Worm (Caenorhabditis elegans) whole organism, L3 larva: ENCODE results near the gene nhr-226.
"Not testable (repeated sequence)": the region's sequence is repeated elsewhere in the genome, so short reads cannot be mapped to it uniquely, and the experiment has no call there.

Source experiments
- R02D3.7 ChIP-seq: fragments of 150-350 bp; optimal IDR thresholded peaks from 2 replicates; lab custom pipeline; 2014; ENCODE audit warnings: missing biosample characterization, missing genetic modification characterization
- ZK546.5 ChIP-seq: sonication (generic microtip); optimal IDR thresholded peaks from 2 replicates; lab custom pipeline; 2017; ENCODE audit warnings: missing biosample characterization, missing genetic modification characterization
- aly-2 ChIP-seq: fragments of 150-350 bp; optimal IDR thresholded peaks from 2 replicates; lab custom pipeline; 2014; ENCODE audit warnings: missing biosample characterization, missing genetic modification characterization
- ceh-16 ChIP-seq: sonication (generic microtip); optimal IDR thresholded peaks from 2 replicates; lab custom pipeline; 2017; ENCODE audit warnings: missing biosample characterization, missing genetic modification characterization
- ceh-28 ChIP-seq: fragments of 150-350 bp; optimal IDR thresholded peaks from 2 replicates; lab custom pipeline; 2014; ENCODE audit warnings: missing biosample characterization, missing genetic modification reagents, missing genetic modification characterization
- daf-12 ChIP-seq: fragments of 150-350 bp; optimal IDR thresholded peaks from 2 replicates; lab custom pipeline; 2014; ENCODE audit warnings: missing biosample characterization, missing genetic modification reagents, missing genetic modification characterization
- egl-27 ChIP-seq: sonication (generic microtip); optimal IDR thresholded peaks from 4 replicates; lab custom pipeline; 2017; ENCODE audit warnings: missing biosample characterization, missing genetic modification reagents, missing genetic modification characterization
- elt-2 ChIP-seq: sonication (generic microtip); optimal IDR thresholded peaks from 2 replicates; lab custom pipeline; 2016; ENCODE audit warnings: missing genetic modification reagents, mild to moderate bottlenecking, missing genetic modification characterization, missing compliant biosample characterization
- elt-3 ChIP-seq, 3 experiments: fragments of 150-350 bp in 1 of 3; sonication (generic microtip) in 2 of 3; optimal IDR thresholded peaks; 2 replicates in 2 of 3; 4 replicates in 1 of 3; lab custom pipeline; 2014 to 2017; ENCODE audit warnings: missing biosample characterization in 3 of 3, missing genetic modification characterization in 3 of 3
- eor-1 ChIP-seq, 2 experiments: fragments of 150-350 bp; optimal IDR thresholded peaks; 2 replicates each; lab custom pipeline; 2014 to 2018; ENCODE audit warnings: missing biosample characterization in 2 of 2, missing genetic modification characterization in 2 of 2
- fkh-10 ChIP-seq: sonication (generic microtip); optimal IDR thresholded peaks from 2 replicates; lab custom pipeline; 2017; ENCODE audit warnings: missing biosample characterization, missing genetic modification reagents, missing genetic modification characterization
- jun-1 ChIP-seq: fragments of 150-350 bp; optimal IDR thresholded peaks from 2 replicates; lab custom pipeline; 2014; ENCODE audit warnings: missing biosample characterization, missing genetic modification reagents, missing genetic modification characterization
- lsy-12 ChIP-seq: sonication (generic microtip); optimal IDR thresholded peaks from 2 replicates; lab custom pipeline; 2016; ENCODE audit warnings: mild to moderate bottlenecking, missing genetic modification characterization, missing compliant biosample characterization
- mdl-1 ChIP-seq: fragments of 150-350 bp; optimal IDR thresholded peaks from 2 replicates; lab custom pipeline; 2014; ENCODE audit warnings: missing biosample characterization, missing genetic modification characterization
- mml-1 ChIP-seq: fragments of 150-350 bp; sonication (generic microtip); optimal IDR thresholded peaks from 3 replicates; lab custom pipeline; 2014; ENCODE audit warnings: missing biosample characterization, missing genetic modification characterization
- nfya-1 ChIP-seq: sonication (generic microtip); optimal IDR thresholded peaks from 2 replicates; lab custom pipeline; 2017; ENCODE audit warnings: missing genetic modification characterization, mild to moderate bottlenecking, missing compliant biosample characterization, antibody characterized with exemption, moderate library complexity; ENCODE audit not compliant: insufficient read depth
- nhr-12 ChIP-seq: fragments of 150-350 bp; optimal IDR thresholded peaks from 2 replicates; lab custom pipeline; 2014; ENCODE audit warnings: missing biosample characterization, missing genetic modification characterization
- nhr-23 ChIP-seq: fragments of 150-350 bp; optimal IDR thresholded peaks from 2 replicates; lab custom pipeline; 2014; ENCODE audit warnings: missing biosample characterization, missing genetic modification reagents, missing genetic modification characterization
- nhr-25 ChIP-seq: sonication (generic microtip); optimal IDR thresholded peaks from 2 replicates; lab custom pipeline; 2017; ENCODE audit warnings: missing biosample characterization, missing genetic modification characterization
- nhr-28 ChIP-seq: fragments of 150-350 bp; optimal IDR thresholded peaks from 2 replicates; lab custom pipeline; 2014; ENCODE audit warnings: missing biosample characterization, missing genetic modification characterization
- nhr-43 ChIP-seq: sonication (generic microtip); optimal IDR thresholded peaks from 2 replicates; lab custom pipeline; 2016; ENCODE audit warnings: mild to moderate bottlenecking, missing genetic modification characterization, missing compliant biosample characterization; ENCODE audit not compliant: poor library complexity, severe bottlenecking
- nhr-76 ChIP-seq: fragments of 150-350 bp; sonication (generic microtip); optimal IDR thresholded peaks from 5 replicates; lab custom pipeline; 2014; ENCODE audit warnings: missing biosample characterization, missing genetic modification characterization
- nhr-77 ChIP-seq: fragments of 150-350 bp; optimal IDR thresholded peaks from 2 replicates; lab custom pipeline; 2014; ENCODE audit warnings: missing biosample characterization, missing genetic modification characterization
- pha-4 ChIP-seq: fragments of 150-350 bp; optimal IDR thresholded peaks from 2 replicates; lab custom pipeline; 2014; ENCODE audit warnings: missing biosample characterization, missing genetic modification reagents, missing genetic modification characterization
- pqm-1 ChIP-seq: fragments of 150-350 bp; optimal IDR thresholded peaks from 2 replicates; lab custom pipeline; 2017; ENCODE audit warnings: missing biosample characterization, missing genetic modification characterization, inconsistent platforms
- skn-1 ChIP-seq: fragments of 150-350 bp; optimal IDR thresholded peaks from 2 replicates; lab custom pipeline; 2014; ENCODE audit warnings: missing biosample characterization, missing genetic modification characterization
- zag-1 ChIP-seq: fragments of 150-350 bp; optimal IDR thresholded peaks from 2 replicates; lab custom pipeline; 2014; ENCODE audit warnings: missing biosample characterization, missing genetic modification characterization

The nhr-226 gene

DNA sequence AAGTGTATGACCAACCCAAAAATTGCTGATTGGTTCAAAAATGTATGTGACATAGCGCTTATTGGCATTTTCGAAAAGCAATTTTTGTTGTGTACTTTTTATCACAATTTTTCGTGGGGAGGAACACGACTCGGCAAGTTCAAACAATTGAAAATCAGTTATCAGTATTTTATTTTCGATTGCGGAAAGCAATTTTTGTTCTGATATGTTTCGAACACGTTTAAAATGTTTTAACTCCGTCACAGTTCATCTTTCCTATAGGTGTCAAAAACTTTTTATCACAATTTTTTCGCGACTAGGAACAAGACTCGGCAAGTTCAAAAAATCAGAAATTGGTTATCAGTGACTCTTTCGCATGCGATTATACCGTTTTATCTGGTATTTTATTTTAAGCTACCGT, 13.6 kb downstream of the nhr-226 start:
- no peak for TF ChIP-seq fkh-10
- TF ChIP-seq jun-1 (tag; lab: Kevin White, UChicago), result peak; percentile 46
- peak; percentile 99 for TF ChIP-seq elt-2 (tag; lab: Kevin White, UChicago)
- TF ChIP-seq pqm-1 (tag; lab: Kevin White, UChicago), result peak; percentile 44

DNA sequence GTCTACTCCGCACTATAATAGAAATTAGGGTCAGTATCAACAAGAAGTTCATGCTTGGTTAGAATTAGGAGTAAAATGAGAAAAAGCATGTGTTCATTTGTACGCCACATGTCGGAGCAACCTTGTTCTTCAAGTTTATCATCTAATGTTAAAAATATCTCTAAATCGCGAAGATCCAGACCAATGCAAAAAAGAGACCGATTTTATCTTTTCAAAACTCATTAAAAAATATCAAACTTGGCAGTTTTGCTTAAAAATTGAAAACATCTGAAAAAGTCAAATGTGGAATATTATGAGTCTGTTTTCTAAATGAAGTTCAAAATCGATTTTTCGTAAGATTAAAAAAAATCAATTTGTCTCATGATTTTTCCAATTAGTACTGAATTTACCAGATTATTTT, 26.3 kb downstream of the nhr-226 start, which contains the start of gene Y19D10B.6:
Y19D10B.6 (minus strand) TSS at position 101 of the 400 bp plus-strand sequence.
- TF ChIP-seq daf-12 (tag; lab: Kevin White, UChicago); ceh-28 (tag; lab: Kevin White, UChicago); nfya-1: not testable (repeated sequence)

ce11 chrV:2322466-2322865, 27.8 kb downstream of the nhr-226 start, which contains the start of gene pud-1.2:
Gene pud-1.2, minus strand, starts transcription at chrV:2322566.
- TF ChIP-seq nhr-77 (tag; lab: Kevin White, UChicago); mdl-1 (tag; lab: Kevin White, UChicago); ZK546.5: not testable (repeated sequence)

- TF ChIP-seq elt-2 (tag; lab: Kevin White, UChicago), result peak; percentile 98
- TF ChIP-seq skn-1, result peak; percentile 54
- no peak for TF ChIP-seq zag-1
- peak; percentile 99 for TF ChIP-seq pqm-1 (tag; lab: Kevin White, UChicago)
Measured at ce11 chrV:2324260-2324659, 29.6 kb downstream of the nhr-226 start.

- TF ChIP-seq nhr-76 (no peak), nhr-25 (no peak), R02D3.7 (tag; lab: Kevin White, UChicago) (no peak), pqm-1 (tag; lab: Kevin White, UChicago) (peak; percentile 41), skn-1 (no peak)
Measured at ce11 chrV:2325052-2325451, 30.4 kb downstream of the nhr-226 start, which contains the start of gene pud-3. Gene pud-3, minus strand, starts transcription at chrV:2325152.

DNA sequence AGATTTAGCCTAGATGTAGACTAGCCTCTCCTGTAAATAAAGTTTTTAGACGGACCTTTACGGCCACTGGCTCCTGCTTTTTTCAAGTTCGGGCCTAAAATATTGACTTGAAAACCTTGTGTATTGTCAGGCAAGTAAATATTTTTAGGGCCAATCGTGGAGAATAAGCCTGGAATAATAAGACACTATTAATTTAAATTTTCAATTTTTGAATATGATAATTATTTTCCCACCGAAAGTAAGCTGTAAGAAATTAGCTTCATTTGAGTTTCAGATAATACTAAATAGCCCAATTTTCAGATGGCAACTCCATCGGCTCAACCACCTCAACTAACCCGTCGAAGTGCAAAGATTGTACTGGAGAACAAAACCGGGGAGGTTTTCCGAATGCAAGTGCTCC, 31.7 kb downstream of the nhr-226 start, which contains the start of gene pud-4:
pud-4 (plus strand) TSS at position 301 of the 400 bp plus-strand sequence.
- no peak for TF ChIP-seq elt-3 (tag; optimal IDR thresholded peaks at IDR 0.05; lab: Kevin White, UChicago)
- no peak for TF ChIP-seq ceh-28 (tag; lab: Kevin White, UChicago)
- TF ChIP-seq nhr-12 (tag; lab: Kevin White, UChicago), result no peak
- TF ChIP-seq aly-2 (tag; lab: Kevin White, UChicago), result no peak
- TF ChIP-seq nhr-25, result no peak
- TF ChIP-seq nhr-43 (tag; lab: Kevin White, UChicago), result no peak
- no peak for TF ChIP-seq nhr-77 (tag; lab: Kevin White, UChicago)
- TF ChIP-seq pha-4 (tag; lab: Kevin White, UChicago), result no peak
- TF ChIP-seq ceh-16, result no peak
- TF ChIP-seq, all 47 proteins: peak for 0

DNA sequence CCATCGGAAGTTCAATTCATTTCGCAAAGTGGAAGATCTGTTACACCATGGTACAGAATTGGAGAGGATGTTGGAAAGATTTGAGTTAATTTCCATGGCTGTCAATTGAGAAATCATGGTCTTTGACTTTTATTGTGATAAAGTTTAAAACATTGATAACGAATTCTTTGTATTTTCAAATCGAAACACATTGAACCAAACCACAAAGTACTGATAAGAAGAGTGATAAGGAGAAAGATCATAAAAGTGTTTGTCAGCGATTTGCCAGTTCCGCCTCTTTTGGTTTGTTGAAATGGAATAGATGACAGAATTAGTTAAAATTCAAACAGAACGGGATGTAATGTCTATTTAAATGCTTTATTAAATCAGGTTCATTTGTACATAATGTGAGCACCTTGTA, 32.4 kb downstream of the nhr-226 start:
- TF ChIP-seq pha-4 (tag; lab: Kevin White, UChicago) (peak; percentile 30), pqm-1 (tag; lab: Kevin White, UChicago) (peak; percentile 99), jun-1 (tag; lab: Kevin White, UChicago) (peak; percentile 58), nhr-28 (tag; lab: Kevin White, UChicago) (no peak), nfya-1 (peak; percentile 41), nhr-43 (tag; lab: Kevin White, UChicago) (no peak), lsy-12 (tag; lab: Kevin White, UChicago) (no peak), elt-2 (tag; lab: Kevin White, UChicago) (peak; percentile 98), nhr-23 (tag; lab: Kevin White, UChicago) (no peak), mml-1 (tag; lab: Kevin White, UChicago) (no peak), egl-27 (tag; lab: Kevin White, UChicago) (no peak), nhr-25 (no peak)

ce11 chrV:2330129-2330528, 35.5 kb downstream of the nhr-226 start, which contains the start of gene pud-1.1:
Gene pud-1.1, plus strand, starts transcription at chrV:2330429.
- not testable (repeated sequence) for TF ChIP-seq nhr-28 (tag; lab: Kevin White, UChicago); eor-1 (tag; optimal IDR thresholded peaks at IDR 0.05; lab: Kevin White, UChicago); daf-12 (tag; lab: Kevin White, UChicago)
